Worm (Caenorhabditis elegans) whole organism, mixed stage, embryonic: ENCODE results near the gene del-7.

Source experiments
- M03D4.4 ChIP-seq: sonication (generic microtip); optimal IDR thresholded peaks from 2 replicates; lab custom pipeline; 2017; ENCODE audit warnings: mild to moderate bottlenecking, missing genetic modification characterization, missing compliant biosample characterization
- blmp-1 ChIP-seq: fragments of 150-350 bp; optimal IDR thresholded peaks from 2 replicates; lab custom pipeline; 2014; ENCODE audit warnings: missing biosample characterization, missing genetic modification characterization
- ceh-39 ChIP-seq: fragments of 150-350 bp; optimal IDR thresholded peaks from 2 replicates; lab custom pipeline; 2014; ENCODE audit warnings: missing biosample characterization, missing genetic modification characterization
- ceh-43 ChIP-seq: fragments of 200-800 bp; sonication (Bioruptor generic); optimal IDR thresholded peaks from 2 replicates; lab custom pipeline; 2018; ENCODE audit warnings: mild to moderate bottlenecking, missing genetic modification characterization, moderate library complexity, missing compliant biosample characterization
- ceh-83 ChIP-seq: fragments of 200-800 bp; sonication (Bioruptor generic); optimal IDR thresholded peaks from 2 replicates; lab custom pipeline; 2018; ENCODE audit warnings: mild to moderate bottlenecking, missing genetic modification characterization, missing compliant biosample characterization
- ces-1 ChIP-seq: fragments of 150-350 bp; optimal IDR thresholded peaks from 2 replicates; lab custom pipeline; 2014; ENCODE audit warnings: missing biosample characterization, missing genetic modification reagents, missing genetic modification characterization
- cnd-1 ChIP-seq: fragments of 200-800 bp; sonication (Bioruptor generic); optimal IDR thresholded peaks from 2 replicates; lab custom pipeline; 2018; ENCODE audit warnings: mild to moderate bottlenecking, missing genetic modification characterization, missing compliant biosample characterization
- drap-1 ChIP-seq: fragments of 200-800 bp; sonication (Bioruptor generic); optimal IDR thresholded peaks from 3 replicates; lab custom pipeline; 2018; ENCODE audit warnings: mild to moderate bottlenecking, missing genetic modification characterization, missing compliant biosample characterization
- elt-1 ChIP-seq: sonication (generic microtip); optimal IDR thresholded peaks from 2 replicates; lab custom pipeline; 2017; ENCODE audit warnings: missing genetic modification characterization, mild to moderate bottlenecking, missing compliant biosample characterization, antibody characterized with exemption, moderate library complexity, borderline replicate concordance; ENCODE audit not compliant: insufficient read depth
- elt-3 ChIP-seq: fragments of 150-350 bp; optimal IDR thresholded peaks from 2 replicates; lab custom pipeline; 2014; ENCODE audit warnings: missing biosample characterization, missing genetic modification characterization
- flh-1 ChIP-seq: fragments of 200-800 bp; sonication (Bioruptor generic); optimal IDR thresholded peaks from 2 replicates; lab custom pipeline; 2018; ENCODE audit warnings: mild to moderate bottlenecking, missing genetic modification characterization, moderate library complexity, missing compliant biosample characterization
- ham-2 ChIP-seq: fragments of 200-800 bp; sonication (Bioruptor generic); optimal IDR thresholded peaks from 2 replicates; lab custom pipeline; 2018; ENCODE audit warnings: mild to moderate bottlenecking, missing genetic modification characterization, missing compliant biosample characterization
- hlh-1 ChIP-seq: fragments of 150-350 bp; optimal IDR thresholded peaks from 2 replicates; lab custom pipeline; 2014; ENCODE audit warnings: missing biosample characterization, missing genetic modification reagents, missing genetic modification characterization
- lin-13 ChIP-seq: fragments of 150-350 bp; optimal IDR thresholded peaks from 2 replicates; lab custom pipeline; 2014; ENCODE audit warnings: missing biosample characterization, missing genetic modification characterization
- lin-32 ChIP-seq: fragments of 200-800 bp; sonication (Bioruptor generic); optimal IDR thresholded peaks from 2 replicates; lab custom pipeline; 2018; ENCODE audit warnings: mild to moderate bottlenecking, missing genetic modification characterization, missing compliant biosample characterization
- lsy-2 ChIP-seq: fragments of 150-350 bp; optimal IDR thresholded peaks from 2 replicates; lab custom pipeline; 2014; ENCODE audit warnings: missing biosample characterization, missing genetic modification characterization
- mab-5 ChIP-seq: fragments of 150-350 bp; optimal IDR thresholded peaks from 2 replicates; lab custom pipeline; 2014; ENCODE audit warnings: missing biosample characterization, missing genetic modification characterization
- mep-1 ChIP-seq: fragments of 150-350 bp; optimal IDR thresholded peaks from 2 replicates; lab custom pipeline; 2017; ENCODE audit warnings: missing biosample characterization, missing genetic modification reagents, missing genetic modification characterization, inconsistent platforms
- mls-2 ChIP-seq: sonication (generic microtip); optimal IDR thresholded peaks from 2 replicates; lab custom pipeline; 2016; ENCODE audit warnings: mild to moderate bottlenecking, missing genetic modification characterization, moderate library complexity, missing compliant biosample characterization
- nhr-12 ChIP-seq: fragments of 150-350 bp; optimal IDR thresholded peaks from 2 replicates; lab custom pipeline; 2014; ENCODE audit warnings: missing biosample characterization, missing genetic modification characterization
- nhr-2 ChIP-seq: fragments of 150-350 bp; optimal IDR thresholded peaks from 2 replicates; lab custom pipeline; 2014; ENCODE audit warnings: missing biosample characterization, missing genetic modification characterization
- nhr-237 ChIP-seq: fragments of 150-350 bp; optimal IDR thresholded peaks from 2 replicates; lab custom pipeline; 2014; ENCODE audit warnings: missing biosample characterization, missing genetic modification characterization
- nhr-28 ChIP-seq: fragments of 150-350 bp; optimal IDR thresholded peaks from 2 replicates; lab custom pipeline; 2014; ENCODE audit warnings: missing biosample characterization, missing genetic modification characterization
- nhr-76 ChIP-seq: sonication (generic microtip); optimal IDR thresholded peaks from 2 replicates; lab custom pipeline; 2017; ENCODE audit warnings: missing biosample characterization, missing genetic modification characterization
- sem-2 ChIP-seq: fragments of 200-800 bp; sonication (Bioruptor generic); optimal IDR thresholded peaks from 2 replicates; lab custom pipeline; 2018; ENCODE audit warnings: mild to moderate bottlenecking, missing genetic modification characterization, missing compliant biosample characterization
- snpc-4 ChIP-seq: fragments of 150-350 bp; optimal IDR thresholded peaks from 2 replicates; lab custom pipeline; 2014; ENCODE audit warnings: missing biosample characterization, missing genetic modification characterization
- tbx-8 ChIP-seq: fragments of 200-800 bp; sonication (Bioruptor generic); optimal IDR thresholded peaks from 2 replicates; lab custom pipeline; 2018; ENCODE audit warnings: mild to moderate bottlenecking, missing genetic modification characterization, moderate library complexity, missing compliant biosample characterization
- unc-120 ChIP-seq: sonication (generic microtip); optimal IDR thresholded peaks from 2 replicates; lab custom pipeline; 2017; ENCODE audit warnings: missing genetic modification characterization, missing compliant biosample characterization; ENCODE audit not compliant: poor library complexity, severe bottlenecking
- unc-39 ChIP-seq: fragments of 150-350 bp; optimal IDR thresholded peaks from 2 replicates; lab custom pipeline; 2014; ENCODE audit warnings: missing biosample characterization, missing genetic modification characterization
- unc-62 ChIP-seq: fragments of 150-350 bp; optimal IDR thresholded peaks from 2 replicates; lab custom pipeline; 2014; ENCODE audit warnings: missing biosample characterization, missing genetic modification reagents, missing genetic modification characterization
- zip-8 ChIP-seq: fragments of 150-350 bp; optimal IDR thresholded peaks from 2 replicates; lab custom pipeline; 2014; ENCODE audit warnings: missing biosample characterization, missing genetic modification characterization
- ztf-11 ChIP-seq: fragments of 150-350 bp; optimal IDR thresholded peaks from 2 replicates; lab custom pipeline; 2014; ENCODE audit warnings: missing biosample characterization, missing genetic modification characterization

del-7 gene

ce11 chrIV:7723555-7723954, 36.7 kb upstream of the del-7 start:
- peak; percentile 5 for TF ChIP-seq mab-5 (tag; lab: Kevin White, UChicago)
- no peak for TF ChIP-seq elt-3 (tag; lab: Kevin White, UChicago)
- TF ChIP-seq unc-62: peak; percentile 95
- TF ChIP-seq ceh-83 (GFP tag; lab: Kevin White, UChicago): no peak
- TF ChIP-seq ztf-11 (tag; lab: Kevin White, UChicago): no peak
- TF ChIP-seq elt-1 (tag; lab: Kevin White, UChicago): no peak
- no peak for TF ChIP-seq hlh-1
- no peak for TF ChIP-seq nhr-237 (tag; lab: Kevin White, UChicago)

ce11 chrIV:7724912-7725311, 35.3 kb upstream of the del-7 start:
- TF ChIP-seq ham-2 (GFP tag; lab: Kevin White, UChicago): no peak
- TF ChIP-seq ces-1 (GFP tag; lab: Kevin White, UChicago): no peak
- no peak for TF ChIP-seq cnd-1 (tag; lab: Kevin White, UChicago)
- TF ChIP-seq drap-1 (GFP tag; lab: Kevin White, UChicago): no peak
- TF ChIP-seq nhr-28: no peak
- TF ChIP-seq hlh-1: no peak
- no peak for TF ChIP-seq mls-2 (tag; lab: Kevin White, UChicago)

ce11 chrIV:7726325-7726724, 33.9 kb upstream of the del-7 start, which contains the start of gene C50F7.5:
C50F7.5 (plus strand) TSS chrIV:7726719.
- TF ChIP-seq drap-1 (GFP tag; lab: Kevin White, UChicago): no peak
- no peak for TF ChIP-seq nhr-2
- no peak for TF ChIP-seq elt-3 (tag; lab: Kevin White, UChicago)
- TF ChIP-seq lin-13 (tag; lab: Kevin White, UChicago): no peak
- TF ChIP-seq zip-8 (tag; lab: Kevin White, UChicago): no peak
- TF ChIP-seq ceh-83 (GFP tag; lab: Kevin White, UChicago): no peak
- TF ChIP-seq nhr-76 (tag; lab: Kevin White, UChicago): no peak
- no peak for TF ChIP-seq ceh-43 (GFP tag; lab: Kevin White, UChicago)
- no peak for TF ChIP-seq unc-120
- TF ChIP-seq ceh-39 (tag; lab: Kevin White, UChicago): no peak
- TF ChIP-seq lsy-2 (tag; lab: Kevin White, UChicago): no peak
- TF ChIP-seq flh-1: no peak
- no peak for TF ChIP-seq blmp-1
- TF ChIP-seq nhr-12 (tag; lab: Kevin White, UChicago): no peak
- no peak for TF ChIP-seq M03D4.4 (tag; lab: Kevin White, UChicago)
- no peak for TF ChIP-seq sem-2 (GFP tag; lab: Kevin White, UChicago)
- TF ChIP-seq hlh-1: no peak
- TF ChIP-seq snpc-4 (tag; lab: Kevin White, UChicago): no peak
- TF ChIP-seq mab-5 (tag; lab: Kevin White, UChicago): no peak

- no peak for TF ChIP-seq snpc-4 (tag; lab: Kevin White, UChicago)
- no peak for TF ChIP-seq drap-1 (GFP tag; lab: Kevin White, UChicago)
- TF ChIP-seq unc-39 (tag; lab: Kevin White, UChicago): no peak
- TF ChIP-seq ces-1 (GFP tag; lab: Kevin White, UChicago): no peak
- no peak for TF ChIP-seq ceh-39 (tag; lab: Kevin White, UChicago)
- no peak for TF ChIP-seq mep-1 (tag; lab: Kevin White, UChicago)
- TF ChIP-seq ztf-11 (tag; lab: Kevin White, UChicago): no peak
- TF ChIP-seq mls-2 (tag; lab: Kevin White, UChicago): no peak
- TF ChIP-seq nhr-2: no peak
- TF ChIP-seq M03D4.4 (tag; lab: Kevin White, UChicago): no peak
- no peak for TF ChIP-seq flh-1
- no peak for TF ChIP-seq sem-2 (GFP tag; lab: Kevin White, UChicago)
- TF ChIP-seq hlh-1: no peak
- TF ChIP-seq mab-5 (tag; lab: Kevin White, UChicago): no peak
- no peak for TF ChIP-seq lin-32
- TF ChIP-seq blmp-1: no peak
- TF ChIP-seq ham-2 (GFP tag; lab: Kevin White, UChicago): no peak
- TF ChIP-seq zip-8 (tag; lab: Kevin White, UChicago): no peak
- no peak for TF ChIP-seq tbx-8 (GFP tag; lab: Kevin White, UChicago)
- TF ChIP-seq lsy-2 (tag; lab: Kevin White, UChicago): no peak
These were observed 33.0 kb upstream of the del-7 start for ce11 chrIV:7727258-7727657.
